Worm (Caenorhabditis elegans): ENCODE data around the gene F52D10.2.
A peak's percentile ranks its signal among the peaks of the same experiment; 100 is the strongest.

F52D10.2 gene

DNA sequence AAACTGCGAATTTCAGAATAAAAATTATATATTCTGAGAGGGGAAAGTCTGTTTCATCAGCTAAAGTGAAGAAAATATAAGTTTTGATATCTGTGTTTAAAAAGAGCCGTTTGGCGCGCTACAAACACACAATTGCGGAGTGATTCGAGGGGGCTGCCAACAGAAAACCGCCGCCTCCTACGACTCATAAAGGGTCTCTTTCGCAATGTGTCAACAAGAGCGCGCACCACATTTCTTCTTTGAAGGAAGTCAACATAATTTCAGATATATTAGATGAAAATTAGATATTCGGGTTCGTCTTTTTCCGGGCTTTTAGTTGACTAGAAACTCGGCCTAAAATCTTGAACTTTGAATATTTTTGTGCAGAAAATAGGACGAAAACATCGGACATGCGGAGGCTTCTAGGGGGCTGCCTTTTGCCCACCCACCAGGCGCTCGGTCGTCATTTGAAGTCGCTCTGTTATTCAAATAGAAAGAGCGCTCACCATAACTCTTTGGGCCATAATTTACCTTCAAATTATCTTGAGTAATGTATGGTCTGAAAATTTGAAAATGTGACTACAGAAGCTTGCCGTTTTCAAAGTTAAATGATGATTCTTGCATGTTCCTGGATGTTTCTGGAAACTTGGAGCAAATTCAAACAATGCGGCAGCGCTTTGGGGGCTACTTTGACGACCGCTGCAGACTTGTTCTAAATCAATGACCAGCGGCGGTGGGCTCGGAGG is 14.4 kb upstream of the F52D10.2 start:
- TF ChIP-seq snpc-4 (tag; optimal IDR thresholded peaks at IDR 0.05) (peak; percentile 66), unc-86 (tag; optimal IDR thresholded peaks at IDR 0.05) (peak; percentile 98), nhr-85 (tag) (peak; percentile 100), dsc-1 (tag; optimal IDR thresholded peaks at IDR 0.05) (peak; percentile 99), fkh-4 (tag; optimal IDR thresholded peaks at IDR 0.05; ENCODE audit: borderline replicate concordance) (peak; percentile 70), ceh-88 (GFP tag; IDR thresholded peaks at IDR 0.05) (peak; percentile 88), lin-39 (tag; optimal IDR thresholded peaks at IDR 0.05) (peak; percentile 77), mab-9 (GFP tag; IDR thresholded peaks at IDR 0.05) (peak; percentile 79), pag-3 (tag; optimal IDR thresholded peaks at IDR 0.05; ENCODE audit: borderline replicate concordance, insufficient read depth) (no peak), tlp-1 (tag; optimal IDR thresholded peaks at IDR 0.05) (no peak), grh-1 (GFP tag; IDR thresholded peaks at IDR 0.05) (peak; percentile 94), snu-23 (GFP tag; optimal IDR thresholded peaks at IDR 0.05) (peak; percentile 95), ceh-82 (tag; optimal IDR thresholded peaks at IDR 0.05) (peak; percentile 51 to 70 (median 63)), mep-1 (tag; optimal IDR thresholded peaks at IDR 0.05) (peak; percentile 75), mdl-1 (tag; optimal IDR thresholded peaks at IDR 0.05) (peak in 1 of 2 experiments; percentile 43), egl-27 (tag; optimal IDR thresholded peaks at IDR 0.05) (peak in 1 of 2 experiments; percentile 99), aha-1 (tag; optimal IDR thresholded peaks at IDR 0.05) (peak; percentile 35), lin-35 (GFP tag; optimal IDR thresholded peaks at IDR 0.05) (peak; percentile 35 to 81), ztf-4 (tag; optimal IDR thresholded peaks at IDR 0.05) (peak; percentile 76), nhr-47 (tag; optimal IDR thresholded peaks at IDR 0.05) (peak; percentile 99), C04F5.9 (tag; optimal IDR thresholded peaks at IDR 0.05) (peak; percentile 68), elt-3 (tag; optimal IDR thresholded peaks at IDR 0.05) (peak in 4 of 6 experiments; percentile 17 to 94 (median 60)), aly-2 (tag; optimal IDR thresholded peaks at IDR 0.05) (peak; percentile 43), nhr-19 (GFP tag; conservative IDR thresholded peaks at IDR 0.05) (peak; percentile 87), C34B4.2 (tag; optimal IDR thresholded peaks at IDR 0.05) (peak; percentile 76), nhr-76 (tag; optimal IDR thresholded peaks at IDR 0.05) (peak; percentile 67), efl-1 (optimal IDR thresholded peaks at IDR 0.05) (peak; percentile 55 to 65), efl-1 (GFP tag; optimal IDR thresholded peaks at IDR 0.05 in 1 of 2) (peak; percentile 21 to 97), nhr-90 (tag; optimal IDR thresholded peaks at IDR 0.05; ENCODE audit: poor library complexity) (peak; percentile 96), unc-130 (tag; optimal IDR thresholded peaks at IDR 0.05) (peak; percentile 55), dpl-1 (GFP tag; optimal IDR thresholded peaks at IDR 0.05) (peak; percentile 66 to 75 (median 69)), zag-1 (tag; optimal IDR thresholded peaks at IDR 0.05) (peak; percentile 22), xbp-1 (tag; optimal IDR thresholded peaks at IDR 0.05) (peak; percentile 91), hpl-2 (GFP tag; optimal IDR thresholded peaks at IDR 0.05) (peak; percentile 94), fos-1 (tag; optimal IDR thresholded peaks at IDR 0.05) (peak; percentile 39), lin-15B (tag; optimal IDR thresholded peaks at IDR 0.05) (peak; percentile 10), irx-1 (tag; optimal IDR thresholded peaks at IDR 0.05) (peak; percentile 97), zip-4 (GFP tag; optimal IDR thresholded peaks at IDR 0.05) (peak; percentile 100), isw-1 (GFP tag; IDR thresholded peaks at IDR 0.05) (peak; percentile 89), lsy-2 (tag; optimal IDR thresholded peaks at IDR 0.05) (peak; percentile 72 to 78), sup-37 (GFP tag; optimal IDR thresholded peaks at IDR 0.05) (peak; percentile 88), nhr-11 (tag; optimal IDR thresholded peaks at IDR 0.05) (peak; percentile 86), C16A3.4 (tag; optimal IDR thresholded peaks at IDR 0.05) (peak; percentile 46), nhr-71 (tag; optimal IDR thresholded peaks at IDR 0.05) (peak; percentile 98), hlh-17 (GFP tag; optimal IDR thresholded peaks at IDR 0.05; ENCODE audit: borderline replicate concordance) (peak; percentile 86), sptf-1 (tag; optimal IDR thresholded peaks at IDR 0.05) (no peak), unc-30 (tag; optimal IDR thresholded peaks at IDR 0.05) (peak; percentile 50), fkh-10 (GFP tag; optimal IDR thresholded peaks at IDR 0.05) (peak; percentile 78), pqm-1 (tag; optimal IDR thresholded peaks at IDR 0.05) (no peak), tbx-2 (tag; optimal IDR thresholded peaks at IDR 0.05) (peak; percentile 95), sox-4 (tag; optimal IDR thresholded peaks at IDR 0.05) (peak; percentile 89)
